Worm (Caenorhabditis elegans) whole organism, early embryonic: Measurements from ENCODE around the gene fbxa-154.
"Not testable (repeated sequence)": the region's sequence is repeated elsewhere in the genome, so short reads cannot be mapped to it uniquely, and the experiment has no call there.

Experiments
- B0310.2 ChIP-seq: sonication (generic microtip); optimal IDR thresholded peaks from 2 replicates; lab custom pipeline; 2016; ENCODE audit warnings: mild to moderate bottlenecking, missing genetic modification characterization, missing compliant biosample characterization
- F13C5.2 ChIP-seq: sonication (generic microtip); optimal IDR thresholded peaks from 2 replicates; lab custom pipeline; 2017; ENCODE audit warnings: mild to moderate bottlenecking, missing genetic modification characterization, inconsistent platforms, missing compliant biosample characterization
- aly-1 ChIP-seq: sonication (generic microtip); optimal IDR thresholded peaks from 2 replicates; lab custom pipeline; 2016; ENCODE audit warnings: missing genetic modification characterization, missing compliant biosample characterization
- ama-1 ChIP-seq: fragments of 150-350 bp; optimal IDR thresholded peaks from 2 replicates; lab custom pipeline; 2014
- ceh-13 ChIP-seq: fragments of 200-800 bp; sonication (Bioruptor generic); optimal IDR thresholded peaks from 2 replicates; lab custom pipeline; 2018; ENCODE audit warnings: mild to moderate bottlenecking, missing genetic modification characterization, missing compliant biosample characterization
- ceh-36 ChIP-seq: sonication (generic microtip); optimal IDR thresholded peaks from 2 replicates; lab custom pipeline; 2016; ENCODE audit warnings: missing genetic modification characterization, inconsistent platforms, missing compliant biosample characterization
- ets-7 ChIP-seq: sonication (generic microtip); optimal IDR thresholded peaks from 2 replicates; lab custom pipeline; 2016; ENCODE audit warnings: missing genotype, missing genetic modification characterization, missing compliant biosample characterization
- flt-1 ChIP-seq: fragments of 200-800 bp; sonication (Bioruptor generic); IDR thresholded peaks from 2 replicates; pipeline ENCODE4 v1.3.6; 2022; ENCODE audit warnings: missing genetic modification characterization, missing compliant biosample characterization
- hmbx-1 ChIP-seq: sonication (generic microtip); optimal IDR thresholded peaks from 2 replicates; lab custom pipeline; 2016; ENCODE audit warnings: mild to moderate bottlenecking, missing genetic modification characterization, missing compliant biosample characterization
- hmg-4 ChIP-seq: fragments of 200-800 bp; sonication (Bioruptor generic); optimal IDR thresholded peaks from 2 replicates; lab custom pipeline; 2018; ENCODE audit warnings: mild to moderate bottlenecking, missing genetic modification characterization, missing compliant biosample characterization
- hnd-1 ChIP-seq: sonication (generic microtip); optimal IDR thresholded peaks from 2 replicates; lab custom pipeline; 2016; ENCODE audit warnings: missing genetic modification characterization, missing compliant biosample characterization
- pes-1 ChIP-seq: fragments of 200-800 bp; sonication (Bioruptor generic); IDR thresholded peaks from 2 replicates; pipeline ENCODE4 v1.3.6; 2022; ENCODE audit warnings: missing genetic modification reagents, missing genetic modification characterization, missing compliant biosample characterization
- scrt-1 ChIP-seq: fragments of 200-800 bp; sonication (Bioruptor generic); IDR thresholded peaks from 2 replicates; pipeline ENCODE4 v1.3.6; 2022; ENCODE audit warnings: missing genetic modification characterization, missing compliant biosample characterization
- sea-1 ChIP-seq: fragments of 200-800 bp; sonication (Bioruptor generic); conservative IDR thresholded peaks from 2 replicates; pipeline ENCODE4 v1.3.6; 2022; ENCODE audit warnings: missing genetic modification characterization, missing compliant biosample characterization
- tbx-11 ChIP-seq: fragments of 200-800 bp; sonication (Bioruptor generic); IDR thresholded peaks from 2 replicates; pipeline ENCODE4 v1.3.6; 2022; ENCODE audit warnings: missing genetic modification characterization, missing compliant biosample characterization
- tbx-37 ChIP-seq: fragments of 200-800 bp; sonication (Bioruptor generic); conservative IDR thresholded peaks from 2 replicates; pipeline ENCODE4 v1.3.6; 2022; ENCODE audit warnings: missing genetic modification reagents, missing genetic modification characterization, missing compliant biosample characterization
- tra-4 ChIP-seq: sonication (generic microtip); optimal IDR thresholded peaks from 2 replicates; lab custom pipeline; 2017; ENCODE audit warnings: missing genetic modification characterization, missing compliant biosample characterization

fbxa-154 gene

DNA sequence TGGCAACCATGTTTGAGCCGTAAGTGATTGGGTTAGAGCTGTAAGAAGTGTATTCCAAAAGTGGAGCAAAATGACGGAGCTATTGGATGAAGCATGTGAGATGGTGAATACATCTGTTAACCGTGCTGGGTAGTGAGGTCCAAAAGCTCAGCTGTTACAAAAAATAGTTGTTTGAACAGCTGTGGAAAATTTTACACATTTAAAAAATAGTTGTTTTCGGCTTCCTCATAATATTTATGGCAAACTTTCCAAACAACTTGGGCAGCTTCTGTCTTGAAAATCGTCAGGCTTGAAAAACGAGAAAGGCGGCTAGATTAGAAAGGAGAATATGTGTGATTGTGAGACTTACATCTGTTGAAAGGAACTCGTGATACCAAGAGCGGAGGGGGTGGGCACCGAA is at the start of gene fbxa-154:
Gene fbxa-154 (minus strand): TSS at position 101 of the 400 bp plus-strand sequence.
- TF ChIP-seq hmg-4 = no peak
- TF ChIP-seq hmbx-1 (tag; lab: Kevin White, UChicago) = no peak
- no peak for TF ChIP-seq tbx-37 (GFP tag; lab: Robert Waterston, UW)
- no peak for TF ChIP-seq flt-1 (GFP tag; lab: Robert Waterston, UW)
- TF ChIP-seq ceh-13 (GFP tag; lab: Kevin White, UChicago) = no peak
- TF ChIP-seq pes-1 = no peak
- no peak for TF ChIP-seq B0310.2
- no peak for TF ChIP-seq ets-7 (tag; lab: Kevin White, UChicago)
- no peak for TF ChIP-seq aly-1 (tag; lab: Kevin White, UChicago)

DNA sequence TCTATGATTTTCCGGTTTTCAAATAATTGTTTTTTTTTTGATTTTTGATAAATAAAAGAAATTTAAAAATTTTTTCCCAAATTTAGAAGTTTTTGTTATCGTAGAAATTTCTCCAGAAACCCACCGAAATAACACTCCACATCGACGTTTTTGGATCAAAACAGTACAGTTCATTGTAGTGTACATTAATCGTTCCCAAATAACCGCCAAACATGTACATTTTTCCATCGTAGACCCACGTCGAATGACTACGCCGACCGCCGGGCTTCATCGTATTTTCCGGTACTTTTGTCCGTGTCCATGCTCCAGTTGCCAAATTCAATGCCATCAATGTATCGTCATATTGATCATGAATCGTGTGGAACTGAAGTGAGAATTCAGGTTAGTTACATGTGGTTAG is 49.2 kb upstream of the fbxa-154 start, which contains the start of gene F53E4.2:
Gene F53E4.2 (plus strand): TSS at position 301 of the 400 bp plus-strand sequence.
- no peak for TF ChIP-seq scrt-1 (GFP tag; lab: Robert Waterston, UW)
- no peak for TF ChIP-seq pes-1
- TF ChIP-seq tbx-37 (GFP tag; lab: Robert Waterston, UW) = no peak
- no peak for TF ChIP-seq hmbx-1 (tag; lab: Kevin White, UChicago)
- TF ChIP-seq B0310.2 = no peak
- no peak for TF ChIP-seq F13C5.2 (tag; lab: Kevin White, UChicago)
- TF ChIP-seq aly-1 (tag; lab: Kevin White, UChicago) = no peak
- TF ChIP-seq hnd-1 (tag; lab: Kevin White, UChicago) = no peak

ce11 chrV:15652147-15652546 is 47.2 kb upstream of the fbxa-154 start:
- TF ChIP-seq ceh-13 (GFP tag; lab: Kevin White, UChicago) (no peak), hmg-4 (no peak), ceh-36 (tag; lab: Kevin White, UChicago) (no peak), sea-1 (no peak), F13C5.2 (tag; lab: Kevin White, UChicago) (no peak)

- TF ChIP-seq ceh-36 (tag; lab: Kevin White, UChicago) = no peak
- TF ChIP-seq ama-1 (lab: Kevin White, UChicago) = no peak
Observed at ce11 chrV:15650167-15650566, 45.2 kb upstream of the fbxa-154 start, which contains the start of gene sru-42. sru-42 (plus strand) TSS chrV:15650467.

DNA sequence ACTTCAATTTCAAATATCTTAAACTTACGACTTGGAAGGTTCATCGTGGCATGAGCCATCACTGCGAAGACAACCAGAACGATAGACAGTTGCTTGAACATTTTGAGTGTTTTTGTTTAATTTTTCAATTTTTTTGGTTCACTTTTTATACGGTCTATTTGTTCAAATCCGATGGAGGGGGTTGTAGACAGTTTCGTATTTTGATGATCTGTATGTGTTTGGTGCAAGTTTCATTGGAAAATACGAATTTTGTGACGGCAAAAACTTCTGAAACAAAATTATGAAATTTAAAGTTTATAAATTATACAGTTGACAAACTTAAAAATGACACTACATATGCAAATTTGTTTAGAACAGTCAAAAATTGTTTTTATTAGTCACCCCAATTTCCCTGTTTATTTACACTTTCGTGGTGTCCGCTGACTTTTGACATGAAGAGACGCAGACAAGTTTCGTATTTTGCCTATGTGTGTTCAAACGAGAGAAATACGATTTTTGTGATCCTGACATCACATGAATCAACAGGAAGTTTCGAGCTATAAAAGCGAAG is 42.7 kb upstream of the fbxa-154 start, which contains the start of the genes C55A1.7 and C55A1.6:
Gene C55A1.7 (minus strand): TSS at position 101 of the 550 bp plus-strand sequence.
Gene C55A1.6 (plus strand): TSS at position 500 of the 550 bp plus-strand sequence.
- not testable (repeated sequence) for TF ChIP-seq ceh-13 (GFP tag; lab: Kevin White, UChicago); pes-1; hnd-1 (tag; lab: Kevin White, UChicago)

DNA sequence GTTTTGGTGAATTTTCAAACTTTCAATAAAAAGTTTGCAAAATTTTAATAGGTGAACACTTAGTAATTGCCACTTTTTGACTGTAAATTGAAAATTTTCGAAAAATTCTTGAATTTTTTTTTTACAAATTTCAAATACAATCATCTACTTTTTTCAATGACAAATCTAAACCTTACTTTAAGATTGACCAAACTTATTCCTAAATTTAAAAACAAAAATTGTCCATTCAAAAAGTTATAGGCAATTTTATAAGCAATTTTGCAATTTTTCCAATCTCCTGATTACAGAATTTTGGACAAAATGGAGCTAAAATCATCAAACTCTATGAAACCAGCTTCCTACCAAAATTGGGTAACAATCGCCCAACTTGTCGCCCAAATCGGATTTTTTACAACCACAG is 39.6 kb upstream of the fbxa-154 start, which contains the start of gene str-23:
Gene str-23 (plus strand): TSS at position 301 of the 400 bp plus-strand sequence.
- TF ChIP-seq ceh-13 (GFP tag; lab: Kevin White, UChicago) (no peak), hmg-4 (no peak), pes-1 (no peak), tbx-11 (GFP tag; lab: Robert Waterston, UW) (no peak), ama-1 (lab: Kevin White, UChicago) (no peak), B0310.2 (no peak), ets-7 (tag; lab: Kevin White, UChicago) (no peak), hnd-1 (tag; lab: Kevin White, UChicago) (no peak)

ce11 chrV:15643192-15643591 is 38.2 kb upstream of the fbxa-154 start, which contains the start of gene C55A1.4:
C55A1.4 (minus strand) TSS chrV:15643292.
- TF ChIP-seq hmbx-1 (tag; lab: Kevin White, UChicago); tbx-37 (GFP tag; lab: Robert Waterston, UW); hmg-4: not testable (repeated sequence)

DNA sequence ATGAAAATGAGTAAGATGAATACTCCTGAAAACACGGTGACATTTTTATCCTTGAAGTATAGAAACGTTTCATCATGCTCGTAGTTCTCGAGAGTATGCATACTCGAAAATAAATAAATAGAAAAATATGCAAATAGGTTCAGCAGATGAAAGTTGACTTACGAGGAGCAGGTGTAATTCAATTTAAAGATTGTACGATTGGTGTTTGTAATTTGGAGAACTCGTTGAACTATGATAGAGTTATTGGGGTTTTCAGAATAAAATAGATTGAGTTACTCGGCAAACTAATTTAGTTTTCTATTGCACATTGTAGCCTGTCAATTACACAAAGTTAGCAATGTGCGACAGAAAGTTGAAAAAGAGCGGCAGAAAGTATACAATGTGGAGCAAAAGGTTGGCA is 33.9 kb upstream of the fbxa-154 start, which contains the start of gene srz-44:
Gene srz-44 (minus strand): TSS at position 101 of the 400 bp plus-strand sequence.
- TF ChIP-seq hmbx-1 (tag; lab: Kevin White, UChicago) (no peak), hnd-1 (tag; lab: Kevin White, UChicago) (no peak), ceh-13 (GFP tag; lab: Kevin White, UChicago) (no peak), ceh-36 (tag; lab: Kevin White, UChicago) (no peak), tbx-37 (GFP tag; lab: Robert Waterston, UW) (no peak), tbx-11 (GFP tag; lab: Robert Waterston, UW) (no peak), F13C5.2 (tag; lab: Kevin White, UChicago) (no peak), flt-1 (GFP tag; lab: Robert Waterston, UW) (no peak), hmg-4 (no peak), ama-1 (lab: Kevin White, UChicago) (no peak), tra-4 (tag; lab: Kevin White, UChicago) (no peak), pes-1 (no peak), aly-1 (tag; lab: Kevin White, UChicago) (no peak), scrt-1 (GFP tag; lab: Robert Waterston, UW) (no peak), ets-7 (tag; lab: Kevin White, UChicago) (no peak)
